Worm (Caenorhabditis elegans): ENCODE data around the gene Y56A3A.41.

Y56A3A.41 gene

DNA sequence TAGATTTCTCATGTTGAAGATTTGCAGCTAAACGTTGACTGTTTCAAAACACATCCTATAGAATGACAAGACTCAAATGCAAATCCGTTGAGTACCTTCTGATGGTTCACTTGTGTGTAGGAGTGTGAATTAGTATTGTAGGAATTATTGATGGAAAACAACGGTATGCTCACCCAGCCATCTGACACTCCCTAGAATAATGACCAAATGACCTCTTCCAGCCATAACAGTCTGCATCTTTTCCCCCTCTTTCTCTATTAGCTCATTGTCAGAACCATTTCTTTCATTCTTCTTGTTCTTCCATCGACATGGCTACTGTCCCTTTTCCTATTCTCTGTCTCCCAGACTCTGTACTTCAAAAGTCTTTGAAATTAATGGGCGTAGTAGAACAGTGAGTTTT is 15.8 kb upstream of the Y56A3A.41 start, which contains the start of gene fbxb-24:
fbxb-24 (plus strand) TSS at position 301 of the 400 bp plus-strand sequence.
- TF ChIP-seq sptf-1 (tag; optimal IDR thresholded peaks at IDR 0.05) = no peak
- TF ChIP-seq sem-2 (GFP tag; optimal IDR thresholded peaks at IDR 0.05) = no peak

DNA sequence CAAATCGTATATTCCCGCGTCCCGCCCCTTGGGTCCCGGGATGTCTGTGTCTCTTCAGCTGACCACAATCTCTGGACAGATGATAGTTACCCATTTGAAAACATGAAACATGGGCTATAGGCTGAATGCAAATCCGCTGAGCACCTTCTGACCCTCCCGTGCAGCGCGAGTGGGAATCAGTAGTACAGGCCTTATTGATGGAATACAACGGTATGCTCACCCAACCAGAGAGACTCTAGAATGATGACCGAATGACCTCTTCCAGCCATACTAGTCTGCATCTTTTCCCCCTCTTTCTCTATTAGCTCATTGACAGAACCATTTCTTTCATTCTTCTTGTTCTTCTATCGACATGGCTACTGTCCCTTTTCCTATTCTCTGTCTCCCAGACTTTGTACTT is 14.3 kb upstream of the Y56A3A.41 start, which contains the start of gene sdz-33:
sdz-33 (plus strand) TSS at position 301 of the 400 bp plus-strand sequence.
- no peak for TF ChIP-seq flh-1 (GFP tag; optimal IDR thresholded peaks at IDR 0.05)
- TF ChIP-seq ztf-11 (tag; optimal IDR thresholded peaks at IDR 0.05) = no peak
- TF ChIP-seq sem-2 (GFP tag; optimal IDR thresholded peaks at IDR 0.05) = no peak
- TF ChIP-seq unc-62 (GFP tag; optimal IDR thresholded peaks at IDR 0.05) = no peak
- TF ChIP-seq blmp-1 (tag; optimal IDR thresholded peaks at IDR 0.05) = no peak
- TF ChIP-seq unc-120 (tag; optimal IDR thresholded peaks at IDR 0.05; ENCODE audit: poor library complexity, severe bottlenecking) = no peak
- TF ChIP-seq nhr-28 (tag; optimal IDR thresholded peaks at IDR 0.05) = no peak

DNA sequence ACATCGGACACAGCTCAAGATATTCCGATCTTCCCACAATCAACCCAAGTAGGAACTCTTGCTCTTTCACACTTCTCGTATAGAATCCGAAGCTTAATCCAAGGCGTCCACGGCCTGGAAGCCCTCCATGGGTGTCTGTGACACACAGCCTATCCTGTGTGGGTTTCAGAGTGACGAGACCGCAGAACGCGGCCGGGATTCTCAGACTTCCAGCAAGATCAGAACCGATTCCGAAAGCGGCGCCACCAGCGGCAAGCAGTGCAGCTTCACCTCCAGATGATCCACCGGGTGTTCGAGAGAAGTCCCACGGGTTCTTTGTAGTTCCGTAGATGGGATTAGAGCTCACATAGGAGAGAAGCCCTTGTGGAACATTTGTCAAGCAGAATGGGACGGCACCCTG is 9.9 kb upstream of the Y56A3A.41 start:
- TF ChIP-seq M03D4.4 (tag; optimal IDR thresholded peaks at IDR 0.05) (no peak), mls-2 (tag; optimal IDR thresholded peaks at IDR 0.05) (no peak), ces-1 (GFP tag; optimal IDR thresholded peaks at IDR 0.05) (no peak), hlh-1 (tag; optimal IDR thresholded peaks at IDR 0.05) (no peak), ztf-11 (tag; optimal IDR thresholded peaks at IDR 0.05) (no peak), nhr-237 (tag; optimal IDR thresholded peaks at IDR 0.05) (no peak), zip-8 (tag; optimal IDR thresholded peaks at IDR 0.05) (no peak), flh-1 (GFP tag; optimal IDR thresholded peaks at IDR 0.05) (no peak), unc-62 (GFP tag; optimal IDR thresholded peaks at IDR 0.05) (no peak), sem-2 (GFP tag; optimal IDR thresholded peaks at IDR 0.05) (no peak), lin-32 (GFP tag; optimal IDR thresholded peaks at IDR 0.05) (no peak), snpc-4 (tag; optimal IDR thresholded peaks at IDR 0.05) (no peak), unc-39 (tag; optimal IDR thresholded peaks at IDR 0.05) (no peak), mep-1 (tag; optimal IDR thresholded peaks at IDR 0.05) (no peak), cnd-1 (tag; optimal IDR thresholded peaks at IDR 0.05) (no peak), ceh-83 (GFP tag; optimal IDR thresholded peaks at IDR 0.05) (no peak), pha-4 (tag; optimal IDR thresholded peaks at IDR 0.05) (no peak), nhr-28 (tag; optimal IDR thresholded peaks at IDR 0.05) (no peak), drap-1 (GFP tag; optimal IDR thresholded peaks at IDR 0.05) (no peak)

ce11 chrIII:11900022-11900421 is 7.2 kb upstream of the Y56A3A.41 start:
- no peak for TF ChIP-seq lin-32 (GFP tag; optimal IDR thresholded peaks at IDR 0.05)
- TF ChIP-seq sptf-1 (tag; optimal IDR thresholded peaks at IDR 0.05) = no peak
- no peak for TF ChIP-seq unc-39 (tag; optimal IDR thresholded peaks at IDR 0.05)
- TF ChIP-seq unc-120 (tag; optimal IDR thresholded peaks at IDR 0.05; ENCODE audit: poor library complexity, severe bottlenecking) = no peak
- no peak for TF ChIP-seq nhr-76 (tag; optimal IDR thresholded peaks at IDR 0.05)
- TF ChIP-seq mep-1 (tag; optimal IDR thresholded peaks at IDR 0.05) = no peak
- no peak for TF ChIP-seq cnd-1 (tag; optimal IDR thresholded peaks at IDR 0.05)
- TF ChIP-seq M03D4.4 (tag; optimal IDR thresholded peaks at IDR 0.05) = no peak
- TF ChIP-seq ceh-43 (GFP tag; optimal IDR thresholded peaks at IDR 0.05) = no peak
- TF ChIP-seq unc-62 (GFP tag; optimal IDR thresholded peaks at IDR 0.05) = no peak
- TF ChIP-seq nhr-237 (tag; optimal IDR thresholded peaks at IDR 0.05) = no peak
- no peak for TF ChIP-seq ham-2 (GFP tag; optimal IDR thresholded peaks at IDR 0.05)
- no peak for TF ChIP-seq lin-13 (tag; optimal IDR thresholded peaks at IDR 0.05)

- TF ChIP-seq ztf-11 (tag; optimal IDR thresholded peaks at IDR 0.05) (no peak), mab-5 (tag; optimal IDR thresholded peaks at IDR 0.05) (no peak), unc-62 (GFP tag; optimal IDR thresholded peaks at IDR 0.05) (no peak), elt-1 (tag; optimal IDR thresholded peaks at IDR 0.05; ENCODE audit: borderline replicate concordance, insufficient read depth) (no peak), M03D4.4 (tag; optimal IDR thresholded peaks at IDR 0.05) (no peak), ceh-39 (tag; optimal IDR thresholded peaks at IDR 0.05) (no peak), bed-3 (GFP tag; optimal IDR thresholded peaks at IDR 0.05) (no peak)
These were observed 5.3 kb upstream of the Y56A3A.41 start, which contains the start of gene tsen-2 for ce11 chrIII:11898169-11898568. Gene tsen-2, minus strand, starts transcription at chrIII:11898269.

DNA sequence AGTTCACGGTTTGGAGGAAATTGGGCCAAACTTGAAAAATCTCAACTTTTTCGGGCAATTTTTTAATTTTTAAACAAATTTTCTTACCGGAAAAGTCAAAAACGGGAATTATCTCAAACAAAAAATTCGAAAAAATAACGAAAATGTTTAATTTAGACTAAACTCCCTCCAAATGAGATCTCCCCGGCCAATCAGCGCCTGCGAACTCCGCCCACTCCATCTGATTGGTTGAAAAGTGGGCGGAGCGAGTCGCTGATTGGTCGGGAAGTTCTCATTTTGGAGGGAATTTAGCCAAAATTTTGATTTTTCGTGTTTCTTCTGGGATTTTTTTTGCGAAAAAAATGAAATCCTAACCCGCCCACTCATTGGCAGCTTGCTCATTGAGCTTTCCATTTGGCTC is 3.8 kb upstream of the Y56A3A.41 start:
- TF ChIP-seq ztf-11 (tag; optimal IDR thresholded peaks at IDR 0.05) (no peak), elt-3 (tag; optimal IDR thresholded peaks at IDR 0.05) (no peak), flh-1 (GFP tag; optimal IDR thresholded peaks at IDR 0.05) (no peak), pha-4 (tag; optimal IDR thresholded peaks at IDR 0.05) (no peak), tbx-8 (GFP tag; optimal IDR thresholded peaks at IDR 0.05) (no peak), snpc-4 (tag; optimal IDR thresholded peaks at IDR 0.05) (no peak), elt-1 (tag; optimal IDR thresholded peaks at IDR 0.05; ENCODE audit: borderline replicate concordance, insufficient read depth) (no peak), sptf-1 (tag; optimal IDR thresholded peaks at IDR 0.05) (no peak), lin-13 (tag; optimal IDR thresholded peaks at IDR 0.05) (no peak), hlh-1 (tag; optimal IDR thresholded peaks at IDR 0.05) (no peak), M03D4.4 (tag; optimal IDR thresholded peaks at IDR 0.05) (no peak), lsy-2 (tag; optimal IDR thresholded peaks at IDR 0.05) (no peak), ham-2 (GFP tag; optimal IDR thresholded peaks at IDR 0.05) (no peak), ces-1 (GFP tag; optimal IDR thresholded peaks at IDR 0.05) (no peak), zip-8 (tag; optimal IDR thresholded peaks at IDR 0.05) (no peak), ceh-83 (GFP tag; optimal IDR thresholded peaks at IDR 0.05) (no peak), nhr-12 (tag; optimal IDR thresholded peaks at IDR 0.05) (no peak), nhr-76 (tag; optimal IDR thresholded peaks at IDR 0.05) (no peak), unc-62 (GFP tag; optimal IDR thresholded peaks at IDR 0.05) (no peak), ceh-43 (GFP tag; optimal IDR thresholded peaks at IDR 0.05) (no peak)
